Fruit fly (Drosophila melanogaster): ENCODE results near the gene CG43376.

- no peak for TF ChIP-seq psq (optimal IDR thresholded peaks at IDR 0.05)
- TF ChIP-seq ttk (optimal IDR thresholded peaks at IDR 0.05), result no peak
- no peak for TF ChIP-seq insv (optimal IDR thresholded peaks at IDR 0.05)
Measured at dm6 chr2L:13803805-13804560, 30.2 kb downstream of the CG43376 start.

Measured in Kc167 (cell line).